Worm (Caenorhabditis elegans) whole organism, early embryonic: ENCODE data around the gene tbcc-1.

ENCODE experiments used
- F13C5.2 ChIP-seq: sonication (generic microtip); optimal IDR thresholded peaks from 2 replicates; lab custom pipeline; 2017; ENCODE audit warnings: mild to moderate bottlenecking, missing genetic modification characterization, inconsistent platforms, missing compliant biosample characterization
- aly-1 ChIP-seq: sonication (generic microtip); optimal IDR thresholded peaks from 2 replicates; lab custom pipeline; 2016; ENCODE audit warnings: missing genetic modification characterization, missing compliant biosample characterization
- ama-1 ChIP-seq: fragments of 150-350 bp; optimal IDR thresholded peaks from 2 replicates; lab custom pipeline; 2014
- ceh-13 ChIP-seq: fragments of 200-800 bp; sonication (Bioruptor generic); optimal IDR thresholded peaks from 2 replicates; lab custom pipeline; 2018; ENCODE audit warnings: mild to moderate bottlenecking, missing genetic modification characterization, missing compliant biosample characterization
- ceh-36 ChIP-seq: sonication (generic microtip); optimal IDR thresholded peaks from 2 replicates; lab custom pipeline; 2016; ENCODE audit warnings: missing genetic modification characterization, inconsistent platforms, missing compliant biosample characterization
- flt-1 ChIP-seq: fragments of 200-800 bp; sonication (Bioruptor generic); IDR thresholded peaks from 2 replicates; pipeline ENCODE4 v1.3.6; 2022; ENCODE audit warnings: missing genetic modification characterization, missing compliant biosample characterization
- hmbx-1 ChIP-seq: sonication (generic microtip); optimal IDR thresholded peaks from 2 replicates; lab custom pipeline; 2016; ENCODE audit warnings: mild to moderate bottlenecking, missing genetic modification characterization, missing compliant biosample characterization
- hmg-4 ChIP-seq: fragments of 200-800 bp; sonication (Bioruptor generic); optimal IDR thresholded peaks from 2 replicates; lab custom pipeline; 2018; ENCODE audit warnings: mild to moderate bottlenecking, missing genetic modification characterization, missing compliant biosample characterization
- hnd-1 ChIP-seq: sonication (generic microtip); optimal IDR thresholded peaks from 2 replicates; lab custom pipeline; 2016; ENCODE audit warnings: missing genetic modification characterization, missing compliant biosample characterization
- pes-1 ChIP-seq: fragments of 200-800 bp; sonication (Bioruptor generic); IDR thresholded peaks from 2 replicates; pipeline ENCODE4 v1.3.6; 2022; ENCODE audit warnings: missing genetic modification reagents, missing genetic modification characterization, missing compliant biosample characterization
- scrt-1 ChIP-seq: fragments of 200-800 bp; sonication (Bioruptor generic); IDR thresholded peaks from 2 replicates; pipeline ENCODE4 v1.3.6; 2022; ENCODE audit warnings: missing genetic modification characterization, missing compliant biosample characterization
- sea-1 ChIP-seq: fragments of 200-800 bp; sonication (Bioruptor generic); conservative IDR thresholded peaks from 2 replicates; pipeline ENCODE4 v1.3.6; 2022; ENCODE audit warnings: missing genetic modification characterization, missing compliant biosample characterization
- tbx-11 ChIP-seq: fragments of 200-800 bp; sonication (Bioruptor generic); IDR thresholded peaks from 2 replicates; pipeline ENCODE4 v1.3.6; 2022; ENCODE audit warnings: missing genetic modification characterization, missing compliant biosample characterization
- tbx-37 ChIP-seq: fragments of 200-800 bp; sonication (Bioruptor generic); conservative IDR thresholded peaks from 2 replicates; pipeline ENCODE4 v1.3.6; 2022; ENCODE audit warnings: missing genetic modification reagents, missing genetic modification characterization, missing compliant biosample characterization
- tra-4 ChIP-seq: sonication (generic microtip); optimal IDR thresholded peaks from 2 replicates; lab custom pipeline; 2017; ENCODE audit warnings: missing genetic modification characterization, missing compliant biosample characterization

tbcc-1 gene

DNA sequence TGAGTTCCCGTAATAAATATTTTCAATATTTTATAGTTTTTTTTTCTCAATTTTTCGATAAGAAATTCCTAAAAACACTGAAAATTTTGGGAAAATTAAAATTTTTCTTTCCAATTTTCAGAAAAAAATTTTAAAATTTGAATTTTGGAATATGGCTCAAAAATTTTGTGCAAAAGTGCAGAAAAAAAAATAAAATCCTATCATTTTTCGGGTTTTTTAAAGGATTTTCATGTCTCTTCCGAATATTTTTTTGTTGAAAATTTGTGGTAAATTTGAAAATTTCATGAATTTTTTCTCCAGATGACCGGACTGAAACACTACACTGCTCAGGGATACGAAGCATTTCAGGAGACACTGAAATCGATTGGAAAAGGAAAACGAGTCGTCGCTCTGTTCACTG is 46.1 kb downstream of the tbcc-1 start, which contains the start of gene txdc-17:
txdc-17 (plus strand) TSS at position 301 of the 400 bp plus-strand sequence.
- TF ChIP-seq ama-1 (lab: Kevin White, UChicago): no peak
- no peak for TF ChIP-seq F13C5.2
- TF ChIP-seq pes-1 (GFP tag; lab: Robert Waterston, UW): no peak
- no peak for TF ChIP-seq ceh-36 (tag; lab: Kevin White, UChicago)
- TF ChIP-seq hnd-1: no peak
- no peak for TF ChIP-seq hmg-4 (GFP tag; lab: Kevin White, UChicago)
- TF ChIP-seq aly-1 (tag; lab: Kevin White, UChicago): no peak
- TF ChIP-seq scrt-1 (GFP tag; lab: Robert Waterston, UW): no peak
- no peak for TF ChIP-seq hmbx-1 (tag; lab: Kevin White, UChicago)
- TF ChIP-seq tbx-37: no peak
- TF ChIP-seq tra-4: no peak
- no peak for TF ChIP-seq tbx-11 (GFP tag; lab: Robert Waterston, UW)

DNA sequence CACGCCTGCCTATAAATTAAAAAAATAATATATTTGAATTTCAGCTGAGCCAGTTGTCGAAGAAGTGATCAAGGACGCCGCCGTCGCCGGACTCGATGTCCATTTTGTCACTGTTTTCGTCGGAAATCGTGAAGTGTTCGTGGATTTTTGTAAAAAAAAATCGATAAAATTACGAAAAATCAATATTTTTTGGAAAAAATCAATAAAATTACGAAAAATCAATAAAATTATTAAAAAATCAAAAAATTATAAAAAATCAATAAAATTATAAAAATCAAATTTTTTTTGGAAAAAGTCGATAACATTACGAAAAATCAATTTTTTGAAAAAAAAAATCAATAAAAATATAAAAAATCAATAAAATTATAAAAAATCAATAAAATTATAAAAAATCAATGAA is 46.8 kb downstream of the tbcc-1 start:
- no peak for TF ChIP-seq hmg-4 (GFP tag; lab: Kevin White, UChicago)

DNA sequence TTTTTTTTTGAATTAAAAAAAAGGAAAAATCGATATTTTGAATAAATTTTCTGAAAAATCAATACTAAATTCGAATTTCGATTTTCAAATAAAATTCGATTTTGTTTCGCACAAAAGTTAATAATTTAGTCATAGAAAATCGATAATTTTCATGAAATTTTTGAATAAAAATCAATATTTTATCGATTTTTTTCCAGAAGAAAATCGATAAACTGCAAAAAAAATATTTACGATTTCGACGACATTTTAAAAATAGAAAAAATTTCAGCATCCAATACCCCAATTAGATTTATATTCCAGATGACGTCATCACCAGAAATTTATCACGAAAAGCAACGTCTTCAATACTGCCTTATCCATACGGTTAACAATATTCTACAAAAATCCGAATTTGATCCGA is 48.1 kb downstream of the tbcc-1 start, which contains the start of gene josd-1:
josd-1 (plus strand) TSS at position 301 of the 400 bp plus-strand sequence.
- TF ChIP-seq tra-4 (no peak), ceh-36 (tag; lab: Kevin White, UChicago) (no peak)

DNA sequence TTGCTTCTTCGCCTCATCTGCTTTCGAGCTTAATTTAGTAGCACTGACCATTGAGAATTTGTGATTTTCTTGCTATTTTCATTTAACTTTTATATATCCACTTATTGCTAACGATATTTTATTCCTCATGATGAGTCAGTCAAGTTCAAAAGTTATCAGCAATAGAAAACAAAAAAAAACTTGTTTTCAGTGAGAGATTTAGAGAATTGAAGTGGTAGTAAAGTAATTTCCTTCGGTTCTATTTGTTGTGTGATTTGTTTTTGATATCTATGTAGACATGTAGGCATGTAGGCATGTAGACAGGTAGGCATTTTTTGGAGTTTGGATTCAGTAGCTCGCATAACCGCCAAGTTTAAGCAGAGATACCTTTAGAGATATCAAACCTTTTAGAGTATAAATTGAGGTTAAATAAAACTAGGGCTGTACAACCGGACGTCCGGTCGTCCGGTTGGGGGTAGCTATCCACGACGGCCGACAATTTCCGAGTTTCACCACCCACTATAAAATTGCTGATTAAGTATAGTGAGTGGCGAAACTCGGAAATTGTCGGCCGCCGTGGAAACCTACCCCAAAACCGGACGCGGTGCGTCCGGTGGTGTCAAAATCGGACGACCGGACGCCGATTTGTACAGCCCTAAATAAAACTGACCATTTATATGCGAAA is 52.8 kb downstream of the tbcc-1 start, which contains the start of gene Y71H2AR.2:
Y71H2AR.2 (minus strand) TSS at position 51 of the 664 bp plus-strand sequence.
- TF ChIP-seq ceh-13 (GFP tag; lab: Kevin White, UChicago) (no peak), hnd-1 (no peak), aly-1 (tag; lab: Kevin White, UChicago) (no peak)

DNA sequence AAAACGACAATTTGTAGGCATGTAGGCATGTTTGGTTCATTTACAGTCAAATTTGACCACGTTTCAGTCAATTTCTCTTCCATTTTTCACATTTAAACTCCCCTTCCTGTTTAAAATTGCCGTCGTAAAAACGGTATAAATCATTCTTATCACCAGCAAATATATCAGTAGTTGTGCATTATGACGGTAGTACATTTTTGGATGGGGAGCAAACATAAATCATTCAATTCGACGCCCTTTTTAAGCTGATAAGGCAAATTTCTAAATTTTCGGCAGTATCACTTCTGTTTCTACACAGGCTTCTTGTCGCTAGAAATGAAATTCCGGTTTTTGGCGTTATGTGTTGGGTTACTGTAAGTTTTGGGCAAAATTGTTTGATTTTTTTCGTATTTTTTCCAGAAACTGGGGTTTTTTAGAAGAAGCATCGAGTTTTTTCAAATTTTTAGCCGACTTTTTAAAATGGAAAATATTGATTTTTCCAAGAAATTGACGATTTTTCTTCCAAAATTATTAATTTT is 53.7 kb downstream of the tbcc-1 start, which contains the start of gene H34I24.2:
H34I24.2 (plus strand) TSS at position 189 of the 518 bp plus-strand sequence.
- TF ChIP-seq sea-1 (GFP tag; lab: Robert Waterston, UW): no peak
- TF ChIP-seq ceh-36 (tag; lab: Kevin White, UChicago): no peak
- no peak for TF ChIP-seq F13C5.2
- no peak for TF ChIP-seq flt-1 (GFP tag; lab: Robert Waterston, UW)
- TF ChIP-seq hmg-4 (GFP tag; lab: Kevin White, UChicago): no peak
- no peak for TF ChIP-seq scrt-1 (GFP tag; lab: Robert Waterston, UW)
- no peak for TF ChIP-seq pes-1 (GFP tag; lab: Robert Waterston, UW)
- TF ChIP-seq ama-1 (lab: Kevin White, UChicago): no peak
- TF ChIP-seq aly-1 (tag; lab: Kevin White, UChicago): no peak
